Fruit fly (Drosophila melanogaster): Measurements from ENCODE around the gene spi.
A peak's percentile ranks its signal among the peaks of the same experiment; 100 is the strongest.

spi gene

DNA sequence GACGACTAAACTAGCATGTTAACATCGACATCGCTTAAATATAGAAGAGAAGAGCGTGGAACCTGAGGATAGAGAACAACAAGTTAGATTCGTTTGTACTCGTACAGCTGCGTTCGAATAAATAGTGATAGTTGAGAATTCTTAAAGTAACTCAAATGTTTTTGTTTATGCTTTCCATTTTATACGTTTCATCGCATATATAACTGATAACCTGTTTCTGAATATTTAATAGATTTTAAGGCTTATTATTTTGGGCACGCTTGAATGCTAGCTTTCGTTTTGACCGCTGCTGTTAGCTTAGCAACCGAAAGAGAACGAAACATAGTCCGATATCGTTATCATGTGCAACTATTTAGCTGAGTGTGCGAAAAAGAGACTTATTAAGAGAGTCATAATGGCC is 48.8 kb downstream of the spi start (continued):
- peak; percentile 27 for TF ChIP-seq CG33557 (GFP tag; optimal IDR thresholded peaks at IDR 0.05)
- TF ChIP-seq row (GFP tag; IDR thresholded peaks at IDR 0.05), result peak; percentile 98
- peak; percentile 89 for TF ChIP-seq CG4820 (GFP tag; optimal IDR thresholded peaks at IDR 0.05)
- TF ChIP-seq CG14965 (GFP tag; optimal IDR thresholded peaks at IDR 0.05; ENCODE audit: borderline replicate concordance), result peak; percentile 75
- peak; percentile 28 for TF ChIP-seq CG15073 (GFP tag; optimal IDR thresholded peaks at IDR 0.05)
- TF ChIP-seq CG2129 (GFP tag; IDR thresholded peaks at IDR 0.05; ENCODE audit: partially characterized antibody), result no peak
- peak; percentile 55 for TF ChIP-seq CG17802 (tag; optimal IDR thresholded peaks at IDR 0.05)
- TF ChIP-seq CG17612 (GFP tag; IDR thresholded peaks at IDR 0.05), result peak; percentile 90
- peak; percentile 84 for TF ChIP-seq Six4 (GFP tag; optimal IDR thresholded peaks at IDR 0.05)
- peak; percentile 98 for TF ChIP-seq CG13894 (tag; optimal IDR thresholded peaks at IDR 0.05)
- peak; percentile 90 for TF ChIP-seq ken (GFP tag; IDR thresholded peaks at IDR 0.05)
- TF ChIP-seq inv (GFP tag; IDR thresholded peaks at IDR 0.05; ENCODE audit: partially characterized antibody), result no peak
- peak; percentile 93 for TF ChIP-seq CG32772 (GFP tag; IDR thresholded peaks at IDR 0.05)
- TF ChIP-seq CG8290 (GFP tag; optimal IDR thresholded peaks at IDR 0.05), result peak; percentile 24
- peak in 1 of 2 experiments; percentile 97 for TF ChIP-seq CG8290 (tag; optimal IDR thresholded peaks at IDR 0.05)
- TF ChIP-seq rib (GFP tag; IDR thresholded peaks at IDR 0.05), result peak; percentile 98
- peak; percentile 89 for TF ChIP-seq CG1647 (GFP tag; optimal IDR thresholded peaks at IDR 0.05)
- TF ChIP-seq CG3847 (GFP tag; IDR thresholded peaks at IDR 0.05), result peak; percentile 98
- TF ChIP-seq tna (GFP tag; IDR thresholded peaks at IDR 0.05; ENCODE audit: partially characterized antibody), result no peak
- TF ChIP-seq ap (GFP tag; IDR thresholded peaks at IDR 0.05), result peak; percentile 81
- peak; percentile 76 for TF ChIP-seq Jarid2 (GFP tag; optimal IDR thresholded peaks at IDR 0.05)
- peak; percentile 96 for TF ChIP-seq grau (tag; optimal IDR thresholded peaks at IDR 0.05)
- TF ChIP-seq sd (tag; optimal IDR thresholded peaks at IDR 0.05), result peak; percentile 94
- peak; percentile 94 for TF ChIP-seq tap (tag; optimal IDR thresholded peaks at IDR 0.05)
- TF ChIP-seq hbn (GFP tag; IDR thresholded peaks at IDR 0.05; ENCODE audit: partially characterized antibody), result no peak
- TF ChIP-seq knrl (GFP tag; IDR thresholded peaks at IDR 0.05; ENCODE audit: partially characterized antibody), result no peak
- peak; percentile 79 for TF ChIP-seq Lim3 (GFP tag; IDR thresholded peaks at IDR 0.05)
- peak; percentile 97 for TF ChIP-seq zfh2 (GFP tag; optimal IDR thresholded peaks at IDR 0.05)
- TF ChIP-seq CG17328 (GFP tag; IDR thresholded peaks at IDR 0.05), result peak; percentile 91
- TF ChIP-seq Fer2 (tag; optimal IDR thresholded peaks at IDR 0.05), result peak; percentile 93
- TF ChIP-seq Dip2 (GFP tag; IDR thresholded peaks at IDR 0.05), result peak; percentile 21; the same call in 1 of the 2 replicates
- peak; percentile 86 for TF ChIP-seq CG13123 (GFP tag; optimal IDR thresholded peaks at IDR 0.05)
- TF ChIP-seq CG15514 (GFP tag; optimal IDR thresholded peaks at IDR 0.05), result peak; percentile 94
- TF ChIP-seq stc (GFP tag; IDR thresholded peaks at IDR 0.05), result peak; percentile 92
- TF ChIP-seq cato (GFP tag; optimal IDR thresholded peaks at IDR 0.05; ENCODE audit: borderline replicate concordance), result peak; percentile 79
- peak; percentile 98 for TF ChIP-seq BtbVII (GFP tag; optimal IDR thresholded peaks at IDR 0.05)
- peak; percentile 98 for TF ChIP-seq sob (GFP tag; IDR thresholded peaks at IDR 0.05)
- peak; percentile 80 for TF ChIP-seq onecut (GFP tag; IDR thresholded peaks at IDR 0.05)
- no peak for TF ChIP-seq sc (optimal IDR thresholded peaks at IDR 0.05)
- TF ChIP-seq sc (GFP tag; optimal IDR thresholded peaks at IDR 0.05), result peak; percentile 45
- peak; percentile 75 for TF ChIP-seq lbe (GFP tag; optimal IDR thresholded peaks at IDR 0.05)
- peak; percentile 96 for TF ChIP-seq B-H2 (GFP tag; optimal IDR thresholded peaks at IDR 0.05)
- peak; percentile 63; the same call in 2 of the 3 replicates for TF ChIP-seq croc (GFP tag; conservative IDR thresholded peaks at IDR 0.05)
- peak; percentile 94 for TF ChIP-seq bcd (GFP tag; optimal IDR thresholded peaks at IDR 0.05)
- peak; percentile 96 for TF ChIP-seq ems (GFP tag; optimal IDR thresholded peaks at IDR 0.05)
- TF ChIP-seq vvl (GFP tag; IDR thresholded peaks at IDR 0.05), result peak; percentile 97
- TF ChIP-seq ac (GFP tag; optimal IDR thresholded peaks at IDR 0.05), result peak; percentile 23
- peak; percentile 97 for TF ChIP-seq CG3163 (GFP tag; optimal IDR thresholded peaks at IDR 0.05)
- peak; percentile 98 for TF ChIP-seq Fer1 (GFP tag; optimal IDR thresholded peaks at IDR 0.05)
- TF ChIP-seq cwo (GFP tag; optimal IDR thresholded peaks at IDR 0.05), result peak; percentile 97
- peak; percentile 82 for TF ChIP-seq shn (GFP tag; optimal IDR thresholded peaks at IDR 0.05)
